Fruit fly (Drosophila melanogaster): ENCODE measurements around the gene CG42554.

- TF ChIP-seq pdm3 (GFP tag; optimal IDR thresholded peaks at IDR 0.05) = peak; percentile 84
- peak; percentile 89 for TF ChIP-seq achi (GFP tag; optimal IDR thresholded peaks at IDR 0.05)
- TF ChIP-seq CG6854 (GFP tag; optimal IDR thresholded peaks at IDR 0.05) = no peak
- peak; percentile 77 for TF ChIP-seq CG11762 (GFP tag; optimal IDR thresholded peaks at IDR 0.05; ENCODE audit: insufficient read depth)
- TF ChIP-seq Lpt (GFP tag; optimal IDR thresholded peaks at IDR 0.05) = peak; percentile 93
- peak; percentile 92 for TF ChIP-seq Ets96B (tag; optimal IDR thresholded peaks at IDR 0.05)
- peak; percentile 96 for TF ChIP-seq Gug (GFP tag; IDR thresholded peaks at IDR 0.05)
- TF ChIP-seq fd85E (GFP tag; optimal IDR thresholded peaks at IDR 0.05) = peak; percentile 49
- TF ChIP-seq Sox14 (GFP tag; optimal IDR thresholded peaks at IDR 0.05) = peak; percentile 91
- TF ChIP-seq CG4318 (GFP tag; optimal IDR thresholded peaks at IDR 0.05) = peak; percentile 92
Measured at dm6 chr3L:813229-813837, 22.1 kb upstream of the CG42554 start.

Data from whole organism, prepupa.